Fruit fly (Drosophila melanogaster) whole organism, embryonic: ENCODE measurements around the gene endos.

Source experiments
- Adf1 ChIP-seq: fragments of 200-800 bp; sonication (Bioruptor generic); IDR thresholded peaks from 2 replicates; pipeline ENCODE4 v1.3.6; 2022; ENCODE audit warnings: missing biosample characterization, missing genetic modification characterization
- Asciz ChIP-seq: fragments of 200-800 bp; sonication (Bioruptor generic); optimal IDR thresholded peaks from 2 replicates; lab custom pipeline; 2017; ENCODE audit warnings: missing biosample characterization, mild to moderate bottlenecking, missing genetic modification characterization, missing genetic modification reagents
- Bdp1 ChIP-seq: fragments of 200-800 bp; sonication (Bioruptor generic); optimal IDR thresholded peaks from 3 replicates; lab custom pipeline; 2016; ENCODE audit warnings: missing biosample characterization, missing genetic modification characterization
- CG10366 ChIP-seq: fragments of 200-800 bp; sonication (Bioruptor generic); IDR thresholded peaks from 2 replicates; pipeline ENCODE4 v1.3.6; 2022; ENCODE audit warnings: missing biosample characterization, missing genetic modification characterization
- CG10543 ChIP-seq: fragments of 200-800 bp; sonication (Bioruptor generic); optimal IDR thresholded peaks from 3 replicates; lab custom pipeline; 2017; ENCODE audit warnings: missing biosample characterization, mild to moderate bottlenecking, missing genetic modification characterization, moderate library complexity
- CG11456 ChIP-seq: fragments of 200-800 bp; sonication (Bioruptor generic); IDR thresholded peaks from 3 replicates; pipeline ENCODE4 v1.3.6; 2022; ENCODE audit warnings: missing biosample characterization, missing genetic modification characterization
- CG12659 ChIP-seq: fragments of 200-800 bp; sonication (Bioruptor generic); optimal IDR thresholded peaks from 3 replicates; lab custom pipeline; 2017; ENCODE audit warnings: mild to moderate bottlenecking, missing biosample characterization, missing genetic modification reagents, missing genetic modification characterization
- CG15514 ChIP-seq: fragments of 200-800 bp; sonication (Bioruptor generic); optimal IDR thresholded peaks from 3 replicates; lab custom pipeline; 2017; ENCODE audit warnings: missing biosample characterization, missing genetic modification characterization, mild to moderate bottlenecking, moderate library complexity, missing genetic modification reagents
- CG16863 ChIP-seq: fragments of 200-800 bp; sonication (Bioruptor generic); optimal IDR thresholded peaks from 3 replicates; lab custom pipeline; 2016; ENCODE audit warnings: missing biosample characterization, missing genetic modification characterization
- CG17361 ChIP-seq: fragments of 200-800 bp; sonication (Bioruptor generic); IDR thresholded peaks from 3 replicates; pipeline ENCODE4 v1.3.6; 2022; ENCODE audit warnings: missing biosample characterization, missing genetic modification characterization
- CG17385 ChIP-seq: fragments of 200-800 bp; sonication (Bioruptor generic); optimal IDR thresholded peaks from 3 replicates; lab custom pipeline; 2018; ENCODE audit warnings: missing biosample characterization, mild to moderate bottlenecking, missing genetic modification characterization
- CG18619 ChIP-seq: fragments of 200-800 bp; sonication (Bioruptor generic); optimal IDR thresholded peaks from 3 replicates; lab custom pipeline; 2017; ENCODE audit warnings: missing biosample characterization, mild to moderate bottlenecking, missing genetic modification characterization
- CG3281 ChIP-seq: fragments of 200-800 bp; sonication (Bioruptor generic); optimal IDR thresholded peaks from 3 replicates; lab custom pipeline; 2017; ENCODE audit warnings: missing biosample characterization, mild to moderate bottlenecking, missing genetic modification characterization
- CG3838 ChIP-seq: fragments of 200-800 bp; sonication (Bioruptor generic); optimal IDR thresholded peaks from 3 replicates; lab custom pipeline; 2016; ENCODE audit warnings: missing biosample characterization, missing genetic modification characterization
- CG5245 ChIP-seq: fragments of 200-800 bp; sonication (Bioruptor generic); optimal IDR thresholded peaks from 3 replicates; lab custom pipeline; 2016; ENCODE audit warnings: missing biosample characterization, missing genetic modification characterization
- CG7928 ChIP-seq: fragments of 200-800 bp; sonication (Bioruptor generic); optimal IDR thresholded peaks from 2 replicates; lab custom pipeline; 2017; ENCODE audit warnings: missing biosample characterization, mild to moderate bottlenecking, missing genetic modification characterization
- CG8924 ChIP-seq: fragments of 200-800 bp; optimal IDR thresholded peaks from 3 replicates; lab custom pipeline; 2019; ENCODE audit warnings: missing biosample characterization, mild to moderate bottlenecking, missing genetic modification characterization, moderate library complexity
- CkIIα-i1 ChIP-seq: fragments of 200-800 bp; sonication (Bioruptor generic); IDR thresholded peaks from 2 replicates; pipeline ENCODE4 v1.3.6; 2022; ENCODE audit warnings: missing biosample characterization, missing genetic modification characterization
- Dip2 ChIP-seq: fragments of 200-800 bp; sonication (Bioruptor generic); IDR thresholded peaks from 2 replicates; pipeline ENCODE4 v1.3.6; 2022; ENCODE audit warnings: missing biosample characterization, missing genetic modification characterization
- Eip74EF ChIP-seq, 2 experiments: fragments of 200-800 bp in 1 of 2; fragments of >200 bp in 1 of 2; sonication (Bioruptor generic) in 1 of 2; optimal IDR thresholded peaks; 2 replicates each; lab custom pipeline; 2017 to 2019; ENCODE audit warnings: missing biosample characterization in 2 of 2, missing genetic modification characterization in 2 of 2, mild to moderate bottlenecking in 1 of 2, moderate library complexity in 1 of 2
- Ets65A ChIP-seq: fragments of 200-800 bp; sonication (Bioruptor generic); peaks from one replicate; lab custom pipeline; 2016; ENCODE audit warnings: missing biosample characterization, missing genetic modification characterization
- H2.0 ChIP-seq: fragments of 200-800 bp; sonication (Bioruptor generic); IDR thresholded peaks from 2 replicates; pipeline ENCODE4 v1.3.6; 2022; ENCODE audit warnings: missing biosample characterization, missing genetic modification characterization
- Hmx ChIP-seq: fragments of 200-800 bp; sonication (Bioruptor generic); optimal IDR thresholded peaks from 2 replicates; lab custom pipeline; 2016; ENCODE audit warnings: missing biosample characterization, missing genetic modification characterization
- Lhr ChIP-seq: fragments of 200-800 bp; sonication (Bioruptor generic); optimal IDR thresholded peaks from 3 replicates; lab custom pipeline; 2017; ENCODE audit warnings: mild to moderate bottlenecking, missing biosample characterization, missing genetic modification reagents, missing genetic modification characterization
- Max ChIP-seq: fragments of 200-800 bp; sonication (Bioruptor generic); optimal IDR thresholded peaks from 2 replicates; lab custom pipeline; 2016; ENCODE audit warnings: missing biosample characterization, mild to moderate bottlenecking, missing genetic modification characterization
- Med ChIP-seq: fragments of 200-800 bp; sonication (Bioruptor generic); peaks from one replicate; lab custom pipeline; 2016; ENCODE audit warnings: missing biosample characterization, missing genetic modification characterization, mild to moderate bottlenecking, inconsistent platforms, moderate library complexity
- Meics ChIP-seq: fragments of 200-800 bp; sonication (Bioruptor generic); optimal IDR thresholded peaks from 2 replicates; lab custom pipeline; 2017; ENCODE audit warnings: missing biosample characterization, mild to moderate bottlenecking, missing genetic modification characterization
- Myb ChIP-seq: fragments of 200-800 bp; sonication (Bioruptor generic); optimal IDR thresholded peaks from 2 replicates; lab custom pipeline; 2016; ENCODE audit warnings: missing biosample characterization, missing genetic modification characterization
- NK7.1 ChIP-seq: fragments of 200-800 bp; sonication (Bioruptor generic); optimal IDR thresholded peaks from 3 replicates; lab custom pipeline; 2016; ENCODE audit warnings: missing biosample characterization, missing genetic modification characterization
- Pdp1 ChIP-seq, 2 experiments: fragments of 200-800 bp; sonication (Bioruptor generic); optimal IDR thresholded peaks; 3 replicates each; lab custom pipeline; 2016; ENCODE audit warnings: missing biosample characterization in 2 of 2, missing genetic modification characterization in 2 of 2, mild to moderate bottlenecking in 1 of 2, moderate library complexity in 1 of 2
- Ptx1 ChIP-seq: fragments of 200-800 bp; sonication (Bioruptor generic); IDR thresholded peaks from 2 replicates; pipeline ENCODE4 v1.3.6; 2022; ENCODE audit warnings: missing biosample characterization, missing genetic modification characterization
- Ssrp ChIP-seq: fragments of 200-800 bp; sonication (Bioruptor generic); optimal IDR thresholded peaks from 2 replicates; lab custom pipeline; 2018; ENCODE audit warnings: missing biosample characterization, mild to moderate bottlenecking, missing genetic modification characterization, moderate library complexity
- YL-1 ChIP-seq: fragments of 200-800 bp; sonication (Bioruptor generic); optimal IDR thresholded peaks from 3 replicates; lab custom pipeline; 2017; ENCODE audit warnings: missing biosample characterization, mild to moderate bottlenecking, missing genetic modification characterization
- crol ChIP-seq: fragments of 200-800 bp; sonication (Bioruptor generic); IDR thresholded peaks from 2 replicates; pipeline ENCODE4 v1.3.6; 2022; ENCODE audit warnings: missing biosample characterization, missing genetic modification characterization
- gce ChIP-seq: fragments of 200-800 bp; sonication (Bioruptor generic); IDR thresholded peaks from 3 replicates; pipeline ENCODE4 v1.3.6; 2022; ENCODE audit warnings: missing biosample characterization, missing genetic modification characterization
- jing ChIP-seq: fragments of 200-800 bp; sonication (Bioruptor generic); optimal IDR thresholded peaks from 2 replicates; lab custom pipeline; 2018; ENCODE audit warnings: missing biosample characterization, mild to moderate bottlenecking, missing genetic modification characterization
- kay ChIP-seq: fragments of 200-800 bp; sonication (Bioruptor generic); optimal IDR thresholded peaks from 2 replicates; lab custom pipeline; 2016; ENCODE audit warnings: missing biosample characterization, missing genetic modification characterization
- ken ChIP-seq: fragments of 200-800 bp; sonication (Bioruptor generic); IDR thresholded peaks from 3 replicates; pipeline ENCODE4 v1.3.6; 2022; ENCODE audit warnings: missing biosample characterization, missing genetic modification characterization
- lab ChIP-seq: fragments of 200-800 bp; sonication (Bioruptor generic); optimal IDR thresholded peaks from 3 replicates; lab custom pipeline; 2017; ENCODE audit warnings: missing biosample characterization, missing genetic modification characterization, mild to moderate bottlenecking, moderate library complexity, missing genetic modification reagents
- lov ChIP-seq, 2 experiments: fragments of 200-800 bp in 1 of 2; fragments of >200 bp in 1 of 2; sonication (Bioruptor generic) in 1 of 2; IDR thresholded peaks in 1 of 2; optimal IDR thresholded peaks in 1 of 2; 2 replicates in 1 of 2; 3 replicates in 1 of 2; pipeline versions ENCODE4 v1.3.6 to Lab custom; 2017 to 2022; ENCODE audit warnings: missing biosample characterization in 1 of 2, missing genetic modification characterization in 1 of 2
- nom ChIP-seq: fragments of 200-800 bp; sonication (Bioruptor generic); optimal IDR thresholded peaks from 2 replicates; lab custom pipeline; 2017; ENCODE audit warnings: missing biosample characterization, missing genetic modification characterization, mild to moderate bottlenecking, moderate library complexity, missing genetic modification reagents
- org-1 ChIP-seq: fragments of 200-800 bp; sonication (Bioruptor generic); optimal IDR thresholded peaks from 2 replicates; lab custom pipeline; 2017; ENCODE audit warnings: missing biosample characterization, missing genetic modification characterization
- pan ChIP-seq, 4 experiments: fragments of >200 bp in 3 of 4; fragments of 200-800 bp in 1 of 4; sonication (Bioruptor generic) in 1 of 4; optimal IDR thresholded peaks in 3 of 4; IDR thresholded peaks in 1 of 4; 2 replicates each; pipeline versions ENCODE4 v1.3.6 to Lab custom; 2017 to 2022; ENCODE audit warnings: missing biosample characterization in 2 of 4, missing genetic modification characterization in 2 of 4, mixed read lengths in 1 of 4
- pb ChIP-seq: fragments of 200-800 bp; sonication (Bioruptor generic); optimal IDR thresholded peaks from 3 replicates; lab custom pipeline; 2016; ENCODE audit warnings: missing biosample characterization, missing genetic modification characterization
- pho ChIP-seq: fragments of 200-800 bp; sonication (Bioruptor generic); optimal IDR thresholded peaks from 2 replicates; lab custom pipeline; 2016; ENCODE audit warnings: missing biosample characterization, missing genetic modification characterization
- shn ChIP-seq: fragments of 200-800 bp; sonication (Bioruptor generic); optimal IDR thresholded peaks from 3 replicates; lab custom pipeline; 2016; ENCODE audit warnings: missing biosample characterization, missing genetic modification characterization
- sim ChIP-seq: fragments of 200-800 bp; sonication (Bioruptor generic); IDR thresholded peaks from 2 replicates; pipeline ENCODE4 v1.3.6; 2022; ENCODE audit warnings: missing biosample characterization, missing genetic modification characterization
- ssp ChIP-seq: fragments of 200-800 bp; sonication (Bioruptor generic); IDR thresholded peaks from 2 replicates; pipeline ENCODE4 v1.3.6; 2022; ENCODE audit warnings: missing biosample characterization, missing genetic modification characterization
- tna ChIP-seq: fragments of 200-800 bp; sonication (Bioruptor generic); IDR thresholded peaks from 2 replicates; pipeline ENCODE4 v1.3.6; 2022; ENCODE audit warnings: missing biosample characterization, missing genetic modification characterization; ENCODE audit not compliant: partially characterized antibody
- tx ChIP-seq: fragments of 200-800 bp; sonication (Bioruptor generic); optimal IDR thresholded peaks from 2 replicates; lab custom pipeline; 2016; ENCODE audit warnings: missing biosample characterization, missing genetic modification characterization

The endos gene

dm6 chr3L:14055260-14055696 is 23.8 kb upstream of the endos start (continued):
- TF ChIP-seq Lhr (GFP tag; lab: Kevin White, UChicago) = no peak
- TF ChIP-seq pan (optimal IDR thresholded peaks at IDR 0.05; lab: Kevin White, UChicago) = no peak
- TF ChIP-seq pan (GFP tag; optimal IDR thresholded peaks at IDR 0.05 in 1 of 2, IDR thresholded peaks at IDR 0.05 in 1 of 2) = no peak
- TF ChIP-seq crol = no peak
- TF ChIP-seq Hmx (GFP tag; lab: Kevin White, UChicago) = no peak
- TF ChIP-seq ssp (GFP tag; lab: Robert Waterston, UW) = no peak
- TF ChIP-seq tx (GFP tag; lab: Kevin White, UChicago) = no peak
- no peak for TF ChIP-seq jing (GFP tag; lab: Kevin White, UChicago)
- peak; percentile 16 for TF ChIP-seq shn (GFP tag; lab: Kevin White, UChicago)
- TF ChIP-seq Bdp1 (GFP tag; lab: Kevin White, UChicago) = no peak
- TF ChIP-seq CG10366 (GFP tag; lab: Robert Waterston, UW) = no peak
- TF ChIP-seq Asciz = peak; percentile 5
- no peak for TF ChIP-seq CG10543 (GFP tag; lab: Kevin White, UChicago)
- no peak for TF ChIP-seq CG3838 (GFP tag; lab: Kevin White, UChicago)
- TF ChIP-seq ken = no peak
- TF ChIP-seq CG17361 = peak; percentile 41; the same call in 1 of the 3 replicates
- peak; percentile 21 for TF ChIP-seq CG12659 (GFP tag; lab: Kevin White, UChicago)
- no peak for TF ChIP-seq Ssrp (tag; lab: Kevin White, UChicago)
- TF ChIP-seq Med (GFP tag; lab: Kevin White, UChicago) = peak; percentile 81
- no peak for TF ChIP-seq kay (GFP tag; lab: Kevin White, UChicago)
- no peak for TF ChIP-seq Eip74EF (GFP tag; optimal IDR thresholded peaks at IDR 0.05; lab: Kevin White, UChicago)
- TF ChIP-seq Ets65A = peak; percentile 75
- TF ChIP-seq sim (GFP tag; lab: Robert Waterston, UW) = no peak
- peak; percentile 1 for TF ChIP-seq CG5245 (GFP tag; lab: Kevin White, UChicago)
- TF ChIP-seq tna (GFP tag; lab: Robert Waterston, UW) = no peak
- no peak for TF ChIP-seq nom (GFP tag; lab: Kevin White, UChicago)
- TF ChIP-seq CG8924 (tag; lab: Kevin White, UChicago) = no peak
- no peak for TF ChIP-seq NK7.1 (GFP tag; lab: Kevin White, UChicago)
- no peak for TF ChIP-seq lov (optimal IDR thresholded peaks at IDR 0.05; lab: Kevin White, UChicago)
- no peak for TF ChIP-seq lov (GFP tag; IDR thresholded peaks at IDR 0.05; lab: Robert Waterston, UW)
- TF ChIP-seq org-1 (GFP tag; lab: Kevin White, UChicago) = no peak
- no peak for TF ChIP-seq CG15514
- no peak for TF ChIP-seq CG16863 (GFP tag; lab: Kevin White, UChicago)
- no peak for TF ChIP-seq CkIIα-i1
- TF ChIP-seq YL-1 (GFP tag; lab: Kevin White, UChicago) = no peak
- no peak for TF ChIP-seq H2.0 (GFP tag; lab: Robert Waterston, UW)
- no peak for TF ChIP-seq Adf1 (GFP tag; lab: Robert Waterston, UW)
- TF ChIP-seq Ptx1 (GFP tag; lab: Robert Waterston, UW) = no peak
- no peak for TF ChIP-seq CG7928 (GFP tag; lab: Kevin White, UChicago)
- TF ChIP-seq pb (GFP tag; lab: Kevin White, UChicago) = no peak
- peak; percentile 32 for TF ChIP-seq lab
- TF ChIP-seq Dip2 (GFP tag; lab: Robert Waterston, UW) = no peak
- peak; percentile 2 for TF ChIP-seq Max (GFP tag; lab: Kevin White, UChicago)
- no peak for TF ChIP-seq pho
- TF ChIP-seq CG11456 (GFP tag; lab: Robert Waterston, UW) = no peak
- TF ChIP-seq Pdp1 (GFP tag; optimal IDR thresholded peaks at IDR 0.05; lab: Kevin White, UChicago) = peak in 1 of 2 experiments; percentile 6
- peak; percentile 17 for TF ChIP-seq CG18619
- no peak for TF ChIP-seq Myb
- TF ChIP-seq Meics = peak; percentile 49
- TF ChIP-seq CG3281 (GFP tag; lab: Kevin White, UChicago) = peak; percentile 45
- no peak for TF ChIP-seq gce (GFP tag; lab: Robert Waterston, UW)
- TF ChIP-seq CG17385 (GFP tag; lab: Kevin White, UChicago) = no peak
